Worm (Caenorhabditis elegans): ENCODE measurements around the gene nlp-101.
A peak's percentile ranks its signal among the peaks of the same experiment; 100 is the strongest.

DNA sequence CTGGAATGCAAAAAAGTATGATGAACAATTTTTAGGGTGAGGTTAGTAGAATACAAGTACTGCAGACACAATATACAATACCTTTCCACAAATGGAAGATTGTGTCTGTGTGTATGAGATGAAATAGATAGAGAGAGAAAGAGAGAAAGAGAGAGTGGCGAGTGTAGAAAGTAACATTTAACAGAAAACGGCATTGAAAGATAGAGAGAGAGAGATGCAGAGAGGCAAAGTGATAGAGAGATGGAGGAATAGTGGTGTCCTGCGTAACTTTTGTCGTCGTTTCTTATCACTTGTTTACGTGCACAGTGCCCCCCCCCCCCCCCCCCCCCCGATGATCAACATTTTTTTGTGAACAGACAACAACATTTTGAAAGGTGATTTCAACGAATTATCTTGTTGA is 23.9 kb upstream of the nlp-101 start:
- TF ChIP-seq F13H6.1 (tag; optimal IDR thresholded peaks at IDR 0.05), result peak; percentile 37
- TF ChIP-seq elt-3 (tag; optimal IDR thresholded peaks at IDR 0.05), result no peak
- TF ChIP-seq nhr-77 (tag; optimal IDR thresholded peaks at IDR 0.05), result no peak
- no peak for TF ChIP-seq ama-1 (optimal IDR thresholded peaks at IDR 0.05)

Data from whole organism, L2 larva.